Worm (Caenorhabditis elegans) whole organism, L4 larva: ENCODE measurements around the gene fbxa-150.

Source experiments
- F26F4.8 ChIP-seq: fragments of 200-800 bp; sonication (Bioruptor generic); conservative IDR thresholded peaks from 2 replicates; pipeline ENCODE4 v1.3.6; 2022; ENCODE audit warnings: missing genetic modification characterization, missing compliant biosample characterization
- F37D6.2 ChIP-seq: sonication (generic microtip); optimal IDR thresholded peaks from 2 replicates; lab custom pipeline; 2016; ENCODE audit warnings: mild to moderate bottlenecking, missing genetic modification characterization, missing compliant biosample characterization
- T20F7.1 ChIP-seq: fragments of 200-800 bp; sonication (Bioruptor generic); optimal IDR thresholded peaks from 2 replicates; lab custom pipeline; 2018; ENCODE audit warnings: mild to moderate bottlenecking, missing genetic modification characterization, missing compliant biosample characterization
- Y105C5A.15 ChIP-seq: fragments of 200-800 bp; sonication (Bioruptor generic); IDR thresholded peaks from 2 replicates; pipeline ENCODE4 v1.3.6; 2022; ENCODE audit warnings: missing genetic modification characterization, missing compliant biosample characterization
- Y5F2A.4 ChIP-seq: fragments of 200-800 bp; sonication (Bioruptor generic); optimal IDR thresholded peaks from 2 replicates; lab custom pipeline; 2018; ENCODE audit warnings: mild to moderate bottlenecking, missing genetic modification characterization, missing compliant biosample characterization
- ZK337.2 ChIP-seq: fragments of 200-800 bp; sonication (Bioruptor generic); IDR thresholded peaks from 2 replicates; pipeline ENCODE4 v1.3.6; 2022; ENCODE audit warnings: missing genetic modification reagents, missing genetic modification characterization, missing compliant biosample characterization
- aly-2 ChIP-seq: sonication (generic microtip); optimal IDR thresholded peaks from 2 replicates; lab custom pipeline; 2018; ENCODE audit warnings: missing biosample characterization, missing genetic modification characterization
- ama-1 ChIP-seq: fragments of 150-350 bp; optimal IDR thresholded peaks from 2 replicates; lab custom pipeline; 2014; ENCODE audit warnings: inconsistent platforms, mixed read lengths
- ceh-20 ChIP-seq: fragments of 200-800 bp; sonication (Bioruptor generic); IDR thresholded peaks from 2 replicates; pipeline ENCODE4 v1.3.6; 2022; ENCODE audit warnings: missing genetic modification reagents, missing genetic modification characterization, missing compliant biosample characterization
- ceh-32 ChIP-seq: sonication (generic microtip); optimal IDR thresholded peaks from 2 replicates; lab custom pipeline; 2016; ENCODE audit warnings: mild to moderate bottlenecking, missing genetic modification characterization, missing compliant biosample characterization; ENCODE audit not compliant: poor library complexity
- ceh-44 ChIP-seq: fragments of 200-800 bp; sonication (Bioruptor generic); IDR thresholded peaks from 2 replicates; pipeline ENCODE4 v1.3.6; 2022; ENCODE audit warnings: missing genetic modification reagents, missing genetic modification characterization, missing compliant biosample characterization
- cey-2 ChIP-seq: sonication (generic microtip); optimal IDR thresholded peaks from 3 replicates; lab custom pipeline; 2017; ENCODE audit warnings: missing genetic modification characterization, mild to moderate bottlenecking, missing compliant biosample characterization, antibody characterized with exemption, borderline replicate concordance; ENCODE audit not compliant: insufficient read depth
- ctbp-1 ChIP-seq: fragments of 200-800 bp; sonication (Bioruptor generic); IDR thresholded peaks from 2 replicates; pipeline ENCODE4 v1.3.6; 2022; ENCODE audit warnings: missing genetic modification reagents, missing genetic modification characterization, missing compliant biosample characterization
- daf-19 ChIP-seq: fragments of 200-800 bp; sonication (Bioruptor generic); conservative IDR thresholded peaks from 2 replicates; pipeline ENCODE4 v1.3.6; 2022; ENCODE audit warnings: missing genetic modification characterization, missing compliant biosample characterization
- dmd-6 ChIP-seq: fragments of 200-800 bp; sonication (Bioruptor generic); IDR thresholded peaks from 2 replicates; pipeline ENCODE4 v1.3.6; 2022; ENCODE audit warnings: missing genetic modification reagents, missing genetic modification characterization, missing compliant biosample characterization
- egl-27 ChIP-seq: sonication (generic microtip); optimal IDR thresholded peaks from 3 replicates; lab custom pipeline; 2017; ENCODE audit warnings: missing biosample characterization, missing genetic modification reagents, missing genetic modification characterization
- egl-43 ChIP-seq: fragments of 200-800 bp; sonication (Bioruptor generic); IDR thresholded peaks from 2 replicates; pipeline ENCODE4 v1.3.6; 2022; ENCODE audit warnings: missing genetic modification reagents, missing genetic modification characterization, missing compliant biosample characterization
- jun-1 ChIP-seq: fragments of 150-350 bp; optimal IDR thresholded peaks from 2 replicates; lab custom pipeline; 2014; ENCODE audit warnings: missing biosample characterization, missing genetic modification reagents, missing genetic modification characterization
- lin-1 ChIP-seq: fragments of 200-800 bp; sonication (Bioruptor generic); IDR thresholded peaks from 2 replicates; pipeline ENCODE4 v1.3.6; 2022; ENCODE audit warnings: missing genetic modification reagents, missing genetic modification characterization, missing compliant biosample characterization
- lin-29 ChIP-seq: fragments of 200-800 bp; sonication (Bioruptor generic); IDR thresholded peaks from 2 replicates; pipeline ENCODE4 v1.3.6; 2022; ENCODE audit warnings: missing genetic modification reagents, missing genetic modification characterization, missing compliant biosample characterization
- madf-9 ChIP-seq: fragments of 200-800 bp; sonication (Bioruptor generic); conservative IDR thresholded peaks from 2 replicates; pipeline ENCODE4 v1.3.6; 2022; ENCODE audit warnings: missing genetic modification reagents, missing genetic modification characterization, missing compliant biosample characterization
- mep-1 ChIP-seq: fragments of 150-350 bp; sonication (generic microtip); optimal IDR thresholded peaks from 3 replicates; lab custom pipeline; 2014; ENCODE audit warnings: missing biosample characterization, missing genetic modification characterization
- mxl-3 ChIP-seq: fragments of 200-800 bp; sonication (Bioruptor generic); optimal IDR thresholded peaks from 2 replicates; lab custom pipeline; 2018; ENCODE audit warnings: mild to moderate bottlenecking, missing genetic modification characterization, missing compliant biosample characterization
- nhr-10 ChIP-seq: fragments of 150-350 bp; optimal IDR thresholded peaks from 2 replicates; lab custom pipeline; 2014; ENCODE audit warnings: missing biosample characterization, missing genetic modification characterization
- nhr-102 ChIP-seq: sonication (generic microtip); optimal IDR thresholded peaks from 2 replicates; lab custom pipeline; 2016; ENCODE audit warnings: mild to moderate bottlenecking, missing genetic modification characterization, moderate library complexity, missing compliant biosample characterization
- nhr-11 ChIP-seq: fragments of 150-350 bp; optimal IDR thresholded peaks from 2 replicates; lab custom pipeline; 2014; ENCODE audit warnings: missing biosample characterization, missing genetic modification characterization
- nhr-237 ChIP-seq: sonication (generic microtip); optimal IDR thresholded peaks from 2 replicates; lab custom pipeline; 2017; ENCODE audit warnings: missing biosample characterization, missing genetic modification characterization
- nhr-28 ChIP-seq: fragments of 150-350 bp; optimal IDR thresholded peaks from 2 replicates; lab custom pipeline; 2014; ENCODE audit warnings: missing biosample characterization, missing genetic modification characterization
- nhr-76 ChIP-seq: fragments of 150-350 bp; optimal IDR thresholded peaks from 2 replicates; lab custom pipeline; 2014; ENCODE audit warnings: missing biosample characterization, missing genetic modification characterization
- pha-4 ChIP-seq, 2 experiments: fragments of 150-350 bp in 1 of 2; fragments of 200-800 bp in 1 of 2; sonication (Bioruptor generic) in 1 of 2; IDR thresholded peaks in 1 of 2; optimal IDR thresholded peaks in 1 of 2; 2 replicates each; pipeline versions ENCODE4 v1.3.6 to Lab custom; 2014 to 2022; ENCODE audit warnings: missing genetic modification characterization in 2 of 2, missing genetic modification reagents in 2 of 2, missing biosample characterization in 1 of 2, missing compliant biosample characterization in 1 of 2
- saeg-2 ChIP-seq: fragments of 200-800 bp; sonication (Bioruptor generic); IDR thresholded peaks from 2 replicates; pipeline ENCODE4 v1.3.6; 2022; ENCODE audit warnings: missing genetic modification reagents, missing genetic modification characterization, missing compliant biosample characterization
- set-16 ChIP-seq: fragments of 200-800 bp; sonication (Bioruptor generic); IDR thresholded peaks from 2 replicates; pipeline ENCODE4 v1.3.6; 2022; ENCODE audit warnings: missing genetic modification reagents, missing genetic modification characterization, missing compliant biosample characterization
- skn-1 ChIP-seq: fragments of 150-350 bp; optimal IDR thresholded peaks from 2 replicates; lab custom pipeline; 2014; ENCODE audit warnings: missing biosample characterization, missing genetic modification characterization
- snpc-1.2 ChIP-seq: fragments of 200-800 bp; sonication (Bioruptor generic); IDR thresholded peaks from 2 replicates; pipeline ENCODE4 v1.3.6; 2022; ENCODE audit warnings: missing genetic modification reagents, missing genetic modification characterization, missing compliant biosample characterization
- spr-3 ChIP-seq: fragments of 200-800 bp; sonication (Bioruptor generic); optimal IDR thresholded peaks from 2 replicates; lab custom pipeline; 2018; ENCODE audit warnings: mild to moderate bottlenecking, missing genetic modification characterization, missing compliant biosample characterization
- tra-1 ChIP-seq: fragments of 200-800 bp; sonication (Bioruptor generic); IDR thresholded peaks from 2 replicates; pipeline ENCODE4 v1.3.6; 2022; ENCODE audit warnings: missing genetic modification reagents, missing genetic modification characterization, missing compliant biosample characterization
- zip-11 ChIP-seq: fragments of 200-800 bp; sonication (Bioruptor generic); IDR thresholded peaks from 2 replicates; pipeline ENCODE4 v1.3.6; 2022; ENCODE audit warnings: missing genetic modification characterization, missing compliant biosample characterization
- zip-2 ChIP-seq: fragments of 150-350 bp; optimal IDR thresholded peaks from 2 replicates; lab custom pipeline; 2014; ENCODE audit warnings: missing biosample characterization, missing genetic modification characterization
- ztf-7 ChIP-seq: fragments of 150-350 bp; optimal IDR thresholded peaks from 2 replicates; lab custom pipeline; 2014; ENCODE audit warnings: missing biosample characterization, missing genetic modification characterization

The fbxa-150 gene

ce11 chrV:20534072-20534471 is 11.7 kb downstream of the fbxa-150 start, which contains the start of gene famh-161:
famh-161 (minus strand) TSS chrV:20534172.
- TF ChIP-seq Y5F2A.4 (GFP tag; lab: Kevin White, UChicago) (no peak), pha-4 (GFP tag; IDR thresholded peaks at IDR 0.05; lab: Robert Waterston, UW) (no peak), pha-4 (tag; optimal IDR thresholded peaks at IDR 0.05; lab: Kevin White, UChicago) (no peak), daf-19 (GFP tag; lab: Robert Waterston, UW) (no peak), ceh-32 (tag; lab: Kevin White, UChicago) (no peak), F37D6.2 (no peak), mep-1 (tag; lab: Kevin White, UChicago) (no peak), nhr-10 (tag; lab: Kevin White, UChicago) (no peak), lin-1 (no peak), ama-1 (no peak), madf-9 (GFP tag; lab: Robert Waterston, UW) (no peak), egl-27 (tag; lab: Kevin White, UChicago) (no peak), egl-43 (GFP tag; lab: Robert Waterston, UW) (no peak), ZK337.2 (no peak), nhr-102 (tag; lab: Kevin White, UChicago) (no peak), dmd-6 (GFP tag; lab: Robert Waterston, UW) (no peak), ceh-20 (GFP tag; lab: Robert Waterston, UW) (no peak), cey-2 (tag; lab: Kevin White, UChicago) (no peak), nhr-237 (tag; lab: Kevin White, UChicago) (no peak)
- TF ChIP-seq, all 104 proteins: peak for 0

ce11 chrV:20536208-20536607 is 13.8 kb downstream of the fbxa-150 start, which contains the start of gene Y38H6C.15:
Y38H6C.15 (minus strand) TSS chrV:20536308.
- no peak for TF ChIP-seq skn-1
- no peak for TF ChIP-seq nhr-102 (tag; lab: Kevin White, UChicago)
- no peak for TF ChIP-seq ztf-7
- TF ChIP-seq tra-1: no peak

ce11 chrV:20539055-20539454 is 16.7 kb downstream of the fbxa-150 start, which contains the start of gene Y38H6C.16:
Y38H6C.16 (minus strand) TSS chrV:20539347.
- TF ChIP-seq T20F7.1 (no peak), F26F4.8 (no peak), lin-29 (GFP tag; lab: Robert Waterston, UW) (no peak)

ce11 chrV:20544092-20544491 is 21.7 kb downstream of the fbxa-150 start, which contains the start of gene slc-36.3:
slc-36.3 (minus strand) TSS chrV:20544192.
- no peak for TF ChIP-seq zip-11 (GFP tag; lab: Robert Waterston, UW)
- no peak for TF ChIP-seq pha-4 (GFP tag; IDR thresholded peaks at IDR 0.05; lab: Robert Waterston, UW)
- no peak for TF ChIP-seq pha-4 (tag; optimal IDR thresholded peaks at IDR 0.05; lab: Kevin White, UChicago)
- no peak for TF ChIP-seq jun-1 (tag; lab: Kevin White, UChicago)
- TF ChIP-seq ceh-44 (GFP tag; lab: Robert Waterston, UW): no peak
- TF ChIP-seq ceh-32 (tag; lab: Kevin White, UChicago): no peak
- no peak for TF ChIP-seq nhr-102 (tag; lab: Kevin White, UChicago)
- TF ChIP-seq Y105C5A.15 (GFP tag; lab: Robert Waterston, UW): no peak
- TF ChIP-seq saeg-2 (GFP tag; lab: Robert Waterston, UW): no peak
- no peak for TF ChIP-seq mxl-3
- TF ChIP-seq aly-2 (tag; lab: Kevin White, UChicago): no peak
- TF ChIP-seq nhr-76 (tag; lab: Kevin White, UChicago): no peak
- no peak for TF ChIP-seq spr-3 (GFP tag; lab: Kevin White, UChicago)
- no peak for TF ChIP-seq set-16 (GFP tag; lab: Robert Waterston, UW)
- TF ChIP-seq snpc-1.2 (GFP tag; lab: Robert Waterston, UW): no peak
- TF ChIP-seq nhr-11 (tag; lab: Kevin White, UChicago): no peak
- TF ChIP-seq egl-27 (tag; lab: Kevin White, UChicago): no peak
- no peak for TF ChIP-seq ctbp-1
- no peak for TF ChIP-seq nhr-28 (tag; lab: Kevin White, UChicago)
- TF ChIP-seq zip-2: no peak
